Fruit fly (Drosophila melanogaster) whole organism, embryonic: ENCODE measurements around the gene InR.

Source experiments
- Atf-2 ChIP-seq: fragments of 200-800 bp; sonication (Bioruptor generic); optimal IDR thresholded peaks from 2 replicates; lab custom pipeline; 2016; ENCODE audit warnings: missing biosample characterization, missing genetic modification characterization
- CG10543 ChIP-seq: fragments of 200-800 bp; sonication (Bioruptor generic); optimal IDR thresholded peaks from 3 replicates; lab custom pipeline; 2017; ENCODE audit warnings: missing biosample characterization, mild to moderate bottlenecking, missing genetic modification characterization, moderate library complexity
- CG10959 ChIP-seq: fragments of 200-800 bp; sonication (Bioruptor generic); IDR thresholded peaks from 2 replicates; pipeline ENCODE4 v1.3.6; 2022; ENCODE audit warnings: missing biosample characterization, missing genetic modification characterization
- CG11398 ChIP-seq: fragments of 200-800 bp; sonication (Bioruptor generic); optimal IDR thresholded peaks from 2 replicates; lab custom pipeline; 2016; ENCODE audit warnings: missing biosample characterization, missing genetic modification characterization
- CG12104 ChIP-seq: fragments of 200-800 bp; sonication (Bioruptor generic); optimal IDR thresholded peaks from 3 replicates; lab custom pipeline; 2016; ENCODE audit warnings: missing biosample characterization, missing genetic modification characterization
- CG12155 ChIP-seq: fragments of 200-800 bp; sonication (Bioruptor generic); optimal IDR thresholded peaks from 3 replicates; lab custom pipeline; 2016; ENCODE audit warnings: missing biosample characterization, missing genetic modification characterization
- CG12769 ChIP-seq: fragments of 200-800 bp; sonication (Bioruptor generic); optimal IDR thresholded peaks from 2 replicates; lab custom pipeline; 2019; ENCODE audit warnings: missing biosample characterization, mild to moderate bottlenecking, missing genetic modification characterization, moderate library complexity
- CG13624 ChIP-seq: fragments of 200-800 bp; sonication (Bioruptor generic); optimal IDR thresholded peaks from 2 replicates; lab custom pipeline; 2016; ENCODE audit warnings: missing biosample characterization, missing genetic modification characterization
- CG15479 ChIP-seq: fragments of 200-800 bp; sonication (Bioruptor generic); optimal IDR thresholded peaks from 3 replicates; lab custom pipeline; 2019; ENCODE audit warnings: missing biosample characterization, mild to moderate bottlenecking, missing genetic modification characterization, moderate library complexity
- CG15696 ChIP-seq: fragments of 200-800 bp; sonication (Bioruptor generic); optimal IDR thresholded peaks from 2 replicates; lab custom pipeline; 2019; ENCODE audit warnings: missing biosample characterization, mild to moderate bottlenecking, missing genetic modification characterization, moderate library complexity
- CG1602 ChIP-seq: fragments of 200-800 bp; sonication (Bioruptor generic); optimal IDR thresholded peaks from 3 replicates; lab custom pipeline; 2016; ENCODE audit warnings: missing biosample characterization, missing genetic modification characterization
- CG18476 ChIP-seq: fragments of 200-800 bp; sonication (Bioruptor generic); optimal IDR thresholded peaks from 2 replicates; lab custom pipeline; 2016; ENCODE audit warnings: missing biosample characterization, mild to moderate bottlenecking, missing genetic modification characterization
- CG30403 ChIP-seq: fragments of 200-800 bp; sonication (Bioruptor generic); optimal IDR thresholded peaks from 3 replicates; lab custom pipeline; 2016; ENCODE audit warnings: missing biosample characterization, missing genetic modification characterization
- CG31365 ChIP-seq: fragments of 200-800 bp; sonication (Bioruptor generic); optimal IDR thresholded peaks from 2 replicates; lab custom pipeline; 2018; ENCODE audit warnings: missing biosample characterization, mild to moderate bottlenecking, missing genetic modification characterization
- CG33557 ChIP-seq: fragments of 200-800 bp; sonication (Bioruptor generic); optimal IDR thresholded peaks from 2 replicates; lab custom pipeline; 2019; ENCODE audit warnings: missing biosample characterization, mild to moderate bottlenecking, missing genetic modification characterization, moderate library complexity
- CG5245 ChIP-seq: fragments of 200-800 bp; sonication (Bioruptor generic); optimal IDR thresholded peaks from 3 replicates; lab custom pipeline; 2016; ENCODE audit warnings: missing biosample characterization, missing genetic modification characterization
- CG8359 ChIP-seq: fragments of 200-800 bp; sonication (Bioruptor generic); optimal IDR thresholded peaks from 2 replicates; lab custom pipeline; 2017; ENCODE audit warnings: missing biosample characterization, mild to moderate bottlenecking, missing genetic modification characterization, borderline replicate concordance
- CG8765 ChIP-seq: fragments of 200-800 bp; sonication (Bioruptor generic); IDR thresholded peaks from 2 replicates; pipeline ENCODE4 v1.3.6; 2022; ENCODE audit warnings: missing biosample characterization, missing genetic modification characterization
- Dip2 ChIP-seq: fragments of 200-800 bp; sonication (Bioruptor generic); IDR thresholded peaks from 2 replicates; pipeline ENCODE4 v1.3.6; 2022; ENCODE audit warnings: missing biosample characterization, missing genetic modification characterization
- Hr78 ChIP-seq, 2 experiments: fragments of 200-800 bp in 1 of 2; fragments of >200 bp in 1 of 2; sonication (Bioruptor generic) in 1 of 2; optimal IDR thresholded peaks; 2 replicates each; lab custom pipeline; 2017 to 2019; ENCODE audit warnings: missing biosample characterization in 2 of 2, missing genetic modification characterization in 2 of 2, mild to moderate bottlenecking in 1 of 2, moderate library complexity in 1 of 2
- Med ChIP-seq: fragments of 200-800 bp; sonication (Bioruptor generic); peaks from one replicate; lab custom pipeline; 2016; ENCODE audit warnings: missing biosample characterization, missing genetic modification characterization, mild to moderate bottlenecking, inconsistent platforms, moderate library complexity
- Mes4 ChIP-seq: fragments of 200-800 bp; sonication (Bioruptor generic); optimal IDR thresholded peaks from 2 replicates; lab custom pipeline; 2016; ENCODE audit warnings: missing biosample characterization, missing genetic modification characterization
- NFAT ChIP-seq: fragments of 200-800 bp; sonication (Bioruptor generic); IDR thresholded peaks from 2 replicates; pipeline ENCODE4 v1.3.6; 2022; ENCODE audit warnings: missing biosample characterization, missing genetic modification characterization
- NfI ChIP-seq: fragments of 200-800 bp; sonication (Bioruptor generic); optimal IDR thresholded peaks from 3 replicates; lab custom pipeline; 2018; ENCODE audit warnings: missing biosample characterization, mild to moderate bottlenecking, missing genetic modification characterization, moderate library complexity
- Pdp1 ChIP-seq, 2 experiments: fragments of 200-800 bp; sonication (Bioruptor generic); optimal IDR thresholded peaks; 3 replicates each; lab custom pipeline; 2016; ENCODE audit warnings: missing biosample characterization in 2 of 2, missing genetic modification characterization in 2 of 2, mild to moderate bottlenecking in 1 of 2, moderate library complexity in 1 of 2
- Sry-δ ChIP-seq: fragments of 200-800 bp; sonication (Bioruptor generic); optimal IDR thresholded peaks from 2 replicates; lab custom pipeline; 2016; ENCODE audit warnings: missing biosample characterization, missing genetic modification characterization
- Tbp ChIP-seq: fragments of >200 bp; optimal IDR thresholded peaks from 2 replicates; lab custom pipeline; 2018; ENCODE audit warnings: missing biosample characterization, missing genetic modification characterization
- ara ChIP-seq: fragments of 200-800 bp; sonication (Bioruptor generic); IDR thresholded peaks from 2 replicates; pipeline ENCODE4 v1.3.6; 2022; ENCODE audit warnings: missing biosample characterization, missing genetic modification characterization
- cg ChIP-seq: fragments of 200-800 bp; sonication (Bioruptor generic); optimal IDR thresholded peaks from 3 replicates; lab custom pipeline; 2019; ENCODE audit warnings: missing biosample characterization, mild to moderate bottlenecking, missing genetic modification characterization, moderate library complexity
- chm ChIP-seq: fragments of 200-800 bp; sonication (Bioruptor generic); IDR thresholded peaks from 2 replicates; pipeline ENCODE4 v1.3.6; 2022; ENCODE audit warnings: missing biosample characterization, missing genetic modification characterization
- eve ChIP-seq, 2 experiments: fragments of >200 bp; optimal IDR thresholded peaks; 2 replicates each; lab custom pipeline; 2017; ENCODE audit warnings: missing biosample characterization in 2 of 2, missing genetic modification characterization in 2 of 2
- eyg ChIP-seq: fragments of 200-800 bp; sonication (Bioruptor generic); optimal IDR thresholded peaks from 3 replicates; lab custom pipeline; 2016; ENCODE audit warnings: missing biosample characterization, missing genetic modification characterization
- gce ChIP-seq: fragments of 200-800 bp; sonication (Bioruptor generic); IDR thresholded peaks from 3 replicates; pipeline ENCODE4 v1.3.6; 2022; ENCODE audit warnings: missing biosample characterization, missing genetic modification characterization
- grau ChIP-seq: fragments of 200-800 bp; optimal IDR thresholded peaks from 3 replicates; lab custom pipeline; 2019; ENCODE audit warnings: missing biosample characterization, mild to moderate bottlenecking, missing genetic modification characterization, moderate library complexity
- grn ChIP-seq: fragments of 200-800 bp; sonication (Bioruptor generic); optimal IDR thresholded peaks from 3 replicates; lab custom pipeline; 2017; ENCODE audit warnings: missing biosample characterization, missing genetic modification characterization
- ham ChIP-seq: fragments of 200-800 bp; sonication (Bioruptor generic); IDR thresholded peaks from 2 replicates; pipeline ENCODE4 v1.3.6; 2022; ENCODE audit warnings: missing biosample characterization, missing genetic modification characterization
- her ChIP-seq: fragments of 200-800 bp; sonication (Bioruptor generic); optimal IDR thresholded peaks from 2 replicates; lab custom pipeline; 2016; ENCODE audit warnings: missing biosample characterization, missing genetic modification characterization
- hkb ChIP-seq, 2 experiments: fragments of 200-800 bp in 1 of 2; fragments of >200 bp in 1 of 2; sonication (Bioruptor generic) in 1 of 2; IDR thresholded peaks in 1 of 2; optimal IDR thresholded peaks in 1 of 2; 2 replicates each; pipeline versions ENCODE4 v1.3.6 to Lab custom; 2017 to 2022; ENCODE audit warnings: missing biosample characterization in 1 of 2, missing genetic modification characterization in 1 of 2
- hth ChIP-seq: fragments of >200 bp; optimal IDR thresholded peaks from 2 replicates; lab custom pipeline; 2017; ENCODE audit warnings: inconsistent platforms
- lilli ChIP-seq: fragments of 200-800 bp; sonication (Bioruptor generic); optimal IDR thresholded peaks from 3 replicates; lab custom pipeline; 2016; ENCODE audit warnings: missing biosample characterization, missing genetic modification characterization
- pan ChIP-seq, 4 experiments: fragments of >200 bp in 3 of 4; fragments of 200-800 bp in 1 of 4; sonication (Bioruptor generic) in 1 of 4; optimal IDR thresholded peaks in 3 of 4; IDR thresholded peaks in 1 of 4; 2 replicates each; pipeline versions ENCODE4 v1.3.6 to Lab custom; 2017 to 2022; ENCODE audit warnings: missing biosample characterization in 2 of 4, missing genetic modification characterization in 2 of 4, mixed read lengths in 1 of 4
- pita ChIP-seq: fragments of 200-800 bp; sonication (Bioruptor generic); optimal IDR thresholded peaks from 2 replicates; lab custom pipeline; 2017; ENCODE audit warnings: missing biosample characterization, mild to moderate bottlenecking, missing genetic modification characterization
- pum ChIP-seq: fragments of 200-800 bp; sonication (Bioruptor generic); optimal IDR thresholded peaks from 2 replicates; lab custom pipeline; 2016; ENCODE audit warnings: missing biosample characterization, missing genetic modification characterization
- pzg ChIP-seq: fragments of 200-800 bp; sonication (Bioruptor generic); optimal IDR thresholded peaks from 3 replicates; lab custom pipeline; 2018; ENCODE audit warnings: missing biosample characterization, mild to moderate bottlenecking, missing genetic modification characterization, moderate library complexity
- sim ChIP-seq: fragments of 200-800 bp; sonication (Bioruptor generic); IDR thresholded peaks from 2 replicates; pipeline ENCODE4 v1.3.6; 2022; ENCODE audit warnings: missing biosample characterization, missing genetic modification characterization
- sug ChIP-seq: fragments of 200-800 bp; optimal IDR thresholded peaks from 2 replicates; lab custom pipeline; 2019; ENCODE audit warnings: missing biosample characterization, mild to moderate bottlenecking, missing genetic modification characterization, moderate library complexity
- tap ChIP-seq: fragments of 200-800 bp; optimal IDR thresholded peaks from 3 replicates; lab custom pipeline; 2019; ENCODE audit warnings: missing biosample characterization, mild to moderate bottlenecking, missing genetic modification characterization, moderate library complexity
- unc-4 ChIP-seq: fragments of 200-800 bp; sonication (Bioruptor generic); IDR thresholded peaks from 2 replicates; pipeline ENCODE4 v1.3.6; 2022; ENCODE audit warnings: missing biosample characterization, missing genetic modification characterization; ENCODE audit not compliant: partially characterized antibody
- zen2 ChIP-seq: fragments of 200-800 bp; sonication (Bioruptor generic); IDR thresholded peaks from 3 replicates; pipeline ENCODE4 v1.3.6; 2022; ENCODE audit warnings: missing biosample characterization, missing genetic modification characterization; ENCODE audit not compliant: partially characterized antibody

InR gene

dm6 chr3R:21658281-21658680 is 39.2 kb upstream of the InR start (continued):
- TF ChIP-seq Tbp (GFP tag; lab: Kevin White, UChicago), result no peak
- no peak for TF ChIP-seq eyg (GFP tag; lab: Kevin White, UChicago)
- no peak for TF ChIP-seq CG10543 (GFP tag; lab: Kevin White, UChicago)
- TF ChIP-seq pan (optimal IDR thresholded peaks at IDR 0.05; lab: Kevin White, UChicago), result no peak
- no peak for TF ChIP-seq pan (GFP tag; optimal IDR thresholded peaks at IDR 0.05 in 1 of 2, IDR thresholded peaks at IDR 0.05 in 1 of 2)
- TF ChIP-seq NfI (GFP tag; lab: Kevin White, UChicago), result no peak
- peak; percentile 38; the same call in 1 of the 2 replicates for TF ChIP-seq ara (GFP tag; lab: Robert Waterston, UW)
- no peak for TF ChIP-seq hth
- TF ChIP-seq CG8359 (GFP tag; lab: Kevin White, UChicago), result no peak
- no peak for TF ChIP-seq Hr78 (GFP tag; optimal IDR thresholded peaks at IDR 0.05; lab: Kevin White, UChicago)
- no peak for TF ChIP-seq grau (tag; lab: Kevin White, UChicago)
- no peak for TF ChIP-seq CG13624

- TF ChIP-seq CG15696 (tag; lab: Kevin White, UChicago), result no peak
- TF ChIP-seq pzg (GFP tag; lab: Kevin White, UChicago), result no peak
- no peak for TF ChIP-seq CG11398 (GFP tag; lab: Kevin White, UChicago)
- TF ChIP-seq CG12104, result no peak
- no peak for TF ChIP-seq CG5245 (GFP tag; lab: Kevin White, UChicago)
- TF ChIP-seq Mes4 (GFP tag; lab: Kevin White, UChicago), result no peak
- no peak for TF ChIP-seq CG1602 (GFP tag; lab: Kevin White, UChicago)
- no peak for TF ChIP-seq CG30403 (GFP tag; lab: Kevin White, UChicago)
- TF ChIP-seq lilli (GFP tag; lab: Kevin White, UChicago), result no peak
- peak in 1 of 2 experiments; percentile 78 for TF ChIP-seq eve (GFP tag; optimal IDR thresholded peaks at IDR 0.05; lab: Kevin White, UChicago)
- TF ChIP-seq CG12155, result no peak
- TF ChIP-seq cg (GFP tag; lab: Kevin White, UChicago), result peak; percentile 45
- TF ChIP-seq gce (GFP tag; lab: Robert Waterston, UW), result no peak
- TF ChIP-seq hkb (optimal IDR thresholded peaks at IDR 0.05; lab: Kevin White, UChicago), result no peak
- TF ChIP-seq hkb (GFP tag; IDR thresholded peaks at IDR 0.05; lab: Robert Waterston, UW), result no peak
- no peak for TF ChIP-seq Dip2 (GFP tag; lab: Robert Waterston, UW)
- peak; percentile 6 for TF ChIP-seq Med
- no peak for TF ChIP-seq Atf-2 (GFP tag; lab: Kevin White, UChicago)
- TF ChIP-seq pita (GFP tag; lab: Kevin White, UChicago), result no peak
- peak; percentile 22 for TF ChIP-seq CG12769
- no peak for TF ChIP-seq zen2 (GFP tag; lab: Robert Waterston, UW)
- TF ChIP-seq sim (GFP tag; lab: Robert Waterston, UW), result no peak
- peak; percentile 71 for TF ChIP-seq grn (GFP tag; lab: Kevin White, UChicago)
- TF ChIP-seq unc-4 (GFP tag; lab: Robert Waterston, UW), result no peak
- no peak for TF ChIP-seq tap (tag; lab: Kevin White, UChicago)
- no peak for TF ChIP-seq Tbp (GFP tag; lab: Kevin White, UChicago)
- no peak for TF ChIP-seq sug
- TF ChIP-seq Sry-δ, result peak; percentile 9
- TF ChIP-seq CG8765 (GFP tag; lab: Robert Waterston, UW), result no peak
- TF ChIP-seq her (GFP tag; lab: Kevin White, UChicago), result no peak
- no peak for TF ChIP-seq CG31365
- no peak for TF ChIP-seq CG15479 (GFP tag; lab: Kevin White, UChicago)
- no peak for TF ChIP-seq CG33557 (GFP tag; lab: Kevin White, UChicago)
- no peak for TF ChIP-seq CG10959 (GFP tag; lab: Robert Waterston, UW)
- peak in 1 of 2 experiments; percentile 93 for TF ChIP-seq Pdp1 (GFP tag; optimal IDR thresholded peaks at IDR 0.05; lab: Kevin White, UChicago)
- no peak for TF ChIP-seq CG18476 (GFP tag; lab: Kevin White, UChicago)
- TF ChIP-seq NFAT, result no peak
- TF ChIP-seq pum (GFP tag; lab: Kevin White, UChicago), result no peak
- TF ChIP-seq ham, result no peak
- TF ChIP-seq chm, result no peak
These were observed 38.4 kb upstream of the InR start for dm6 chr3R:21657489-21658018.
